Worm (Caenorhabditis elegans) whole organism, L3 larva: ENCODE data around the gene hyls-1.

ENCODE experiments used
- ama-1 ChIP-seq: fragments of 150-350 bp; optimal IDR thresholded peaks from 2 replicates; lab custom pipeline; 2018
- ceh-16 ChIP-seq: sonication (generic microtip); optimal IDR thresholded peaks from 2 replicates; lab custom pipeline; 2017; ENCODE audit warnings: missing biosample characterization, missing genetic modification characterization
- ceh-82 ChIP-seq: fragments of 150-350 bp; optimal IDR thresholded peaks from 2 replicates; lab custom pipeline; 2014; ENCODE audit warnings: missing biosample characterization, missing genetic modification characterization
- egl-27 ChIP-seq: sonication (generic microtip); optimal IDR thresholded peaks from 4 replicates; lab custom pipeline; 2017; ENCODE audit warnings: missing biosample characterization, missing genetic modification reagents, missing genetic modification characterization
- fos-1 ChIP-seq: fragments of 150-350 bp; optimal IDR thresholded peaks from 2 replicates; lab custom pipeline; 2014; ENCODE audit warnings: missing biosample characterization, missing genetic modification characterization
- jun-1 ChIP-seq: fragments of 150-350 bp; optimal IDR thresholded peaks from 2 replicates; lab custom pipeline; 2014; ENCODE audit warnings: missing biosample characterization, missing genetic modification reagents, missing genetic modification characterization
- lin-39 ChIP-seq: fragments of 150-350 bp; optimal IDR thresholded peaks from 2 replicates; lab custom pipeline; 2018; ENCODE audit warnings: missing biosample characterization, missing genetic modification reagents, missing genetic modification characterization
- nhr-11 ChIP-seq: fragments of 150-350 bp; optimal IDR thresholded peaks from 2 replicates; lab custom pipeline; 2014; ENCODE audit warnings: missing biosample characterization, missing genetic modification characterization
- nhr-12 ChIP-seq: fragments of 150-350 bp; optimal IDR thresholded peaks from 2 replicates; lab custom pipeline; 2014; ENCODE audit warnings: missing biosample characterization, missing genetic modification characterization
- nhr-25 ChIP-seq: sonication (generic microtip); optimal IDR thresholded peaks from 2 replicates; lab custom pipeline; 2017; ENCODE audit warnings: missing biosample characterization, missing genetic modification characterization
- skn-1 ChIP-seq: fragments of 150-350 bp; optimal IDR thresholded peaks from 2 replicates; lab custom pipeline; 2014; ENCODE audit warnings: missing biosample characterization, missing genetic modification characterization
- snpc-4 ChIP-seq: fragments of 150-350 bp; optimal IDR thresholded peaks from 2 replicates; lab custom pipeline; 2014; ENCODE audit warnings: missing biosample characterization, missing genetic modification characterization
- unc-62 ChIP-seq: fragments of 150-350 bp; sonication (generic microtip); optimal IDR thresholded peaks from 4 replicates; lab custom pipeline; 2014; ENCODE audit warnings: missing biosample characterization, missing genetic modification reagents, missing genetic modification characterization

ce11 chrV:7255095-7255494 lies 17.9 kb downstream of the hyls-1 start, which contains the start of gene C05C8.8:
- TF ChIP-seq ceh-16 (tag; lab: Kevin White, UChicago) = no peak
- no peak for TF ChIP-seq nhr-11 (tag; lab: Kevin White, UChicago)
- no peak for TF ChIP-seq lin-39 (tag; lab: Kevin White, UChicago)
- TF ChIP-seq nhr-25 (tag; lab: Kevin White, UChicago) = no peak
- TF ChIP-seq ama-1 (lab: Kevin White, UChicago) = no peak
- TF ChIP-seq egl-27 (tag; lab: Kevin White, UChicago) = no peak
- no peak for TF ChIP-seq snpc-4 (tag; lab: Kevin White, UChicago)
- no peak for TF ChIP-seq jun-1 (tag; lab: Kevin White, UChicago)
- no peak for TF ChIP-seq nhr-12 (tag; lab: Kevin White, UChicago)
- no peak for TF ChIP-seq unc-62 (GFP tag; lab: Kevin White, UChicago)
- TF ChIP-seq skn-1 (tag; lab: Kevin White, UChicago) = no peak
- no peak for TF ChIP-seq fos-1
- TF ChIP-seq ceh-82 = no peak
